Fruit fly (Drosophila melanogaster) whole organism, embryonic: ENCODE data around the gene CG7140.

Source experiments
- Aef1 ChIP-seq: fragments of 200-800 bp; sonication (Bioruptor generic); IDR thresholded peaks from 3 replicates; pipeline ENCODE4 v1.3.6; 2022; ENCODE audit warnings: missing biosample characterization, missing genetic modification characterization
- Atf-2 ChIP-seq: fragments of 200-800 bp; sonication (Bioruptor generic); optimal IDR thresholded peaks from 2 replicates; lab custom pipeline; 2016; ENCODE audit warnings: missing biosample characterization, missing genetic modification characterization
- CG10431 ChIP-seq: fragments of 200-800 bp; sonication (Bioruptor generic); optimal IDR thresholded peaks from 3 replicates; lab custom pipeline; 2018; ENCODE audit warnings: missing biosample characterization, mild to moderate bottlenecking, missing genetic modification characterization
- CG10462 ChIP-seq: fragments of 200-800 bp; sonication (Bioruptor generic); optimal IDR thresholded peaks from 2 replicates; lab custom pipeline; 2016; ENCODE audit warnings: missing biosample characterization, missing genetic modification characterization
- CG11560 ChIP-seq: fragments of 200-800 bp; sonication (Bioruptor generic); IDR thresholded peaks from 3 replicates; pipeline ENCODE4 v1.3.6; 2022; ENCODE audit warnings: missing biosample characterization, missing genetic modification characterization
- CG12104 ChIP-seq: fragments of 200-800 bp; sonication (Bioruptor generic); optimal IDR thresholded peaks from 3 replicates; lab custom pipeline; 2016; ENCODE audit warnings: missing biosample characterization, missing genetic modification characterization
- CG12219 ChIP-seq: fragments of 200-800 bp; sonication (Bioruptor generic); optimal IDR thresholded peaks from 3 replicates; lab custom pipeline; 2018; ENCODE audit warnings: missing biosample characterization, mild to moderate bottlenecking, missing genetic modification characterization
- CG12391 ChIP-seq: fragments of 200-800 bp; sonication (Bioruptor generic); optimal IDR thresholded peaks from 3 replicates; lab custom pipeline; 2018; ENCODE audit warnings: missing biosample characterization, mild to moderate bottlenecking, missing genetic modification characterization, moderate library complexity
- CG13123 ChIP-seq: fragments of 200-800 bp; sonication (Bioruptor generic); optimal IDR thresholded peaks from 2 replicates; lab custom pipeline; 2016; ENCODE audit warnings: missing biosample characterization, missing genetic modification characterization
- CG13624 ChIP-seq: fragments of 200-800 bp; sonication (Bioruptor generic); optimal IDR thresholded peaks from 2 replicates; lab custom pipeline; 2016; ENCODE audit warnings: missing biosample characterization, missing genetic modification characterization
- CG13775 ChIP-seq: fragments of 200-800 bp; sonication (Bioruptor generic); optimal IDR thresholded peaks from 3 replicates; lab custom pipeline; 2017; ENCODE audit warnings: missing biosample characterization, mild to moderate bottlenecking, missing genetic modification characterization
- CG14441 ChIP-seq: fragments of 200-800 bp; sonication (Bioruptor generic); IDR thresholded peaks from 2 replicates; pipeline ENCODE4 v1.3.6; 2022; ENCODE audit warnings: missing biosample characterization, missing genetic modification characterization
- CG1529 ChIP-seq: fragments of 200-800 bp; sonication (Bioruptor generic); optimal IDR thresholded peaks from 3 replicates; lab custom pipeline; 2018; ENCODE audit warnings: missing biosample characterization, missing genetic modification characterization
- CG1602 ChIP-seq: fragments of 200-800 bp; sonication (Bioruptor generic); optimal IDR thresholded peaks from 3 replicates; lab custom pipeline; 2016; ENCODE audit warnings: missing biosample characterization, missing genetic modification characterization
- CG2199 ChIP-seq: fragments of 200-800 bp; sonication (Bioruptor generic); IDR thresholded peaks from 3 replicates; pipeline ENCODE4 v1.3.6; 2022; ENCODE audit warnings: missing biosample characterization, missing genetic modification characterization
- CG30431 ChIP-seq: fragments of 200-800 bp; sonication (Bioruptor generic); optimal IDR thresholded peaks from 2 replicates; lab custom pipeline; 2017; ENCODE audit warnings: missing biosample characterization, missing genetic modification characterization
- CG32772 ChIP-seq: fragments of 200-800 bp; sonication (Bioruptor generic); IDR thresholded peaks from 2 replicates; pipeline ENCODE4 v1.3.6; 2022; ENCODE audit warnings: missing biosample characterization, missing genetic modification characterization
- CG34224 ChIP-seq: fragments of 200-800 bp; sonication (Bioruptor generic); IDR thresholded peaks from 3 replicates; pipeline ENCODE4 v1.3.6; 2022; ENCODE audit warnings: missing biosample characterization, missing genetic modification characterization; ENCODE audit not compliant: partially characterized antibody
- CG3726 ChIP-seq: fragments of 200-800 bp; sonication (Bioruptor generic); IDR thresholded peaks from 3 replicates; pipeline ENCODE4, ENCODE4 v1.3.6; 2022; ENCODE audit warnings: missing biosample characterization, missing genetic modification characterization
- CG3995 ChIP-seq: fragments of 200-800 bp; sonication (Bioruptor generic); optimal IDR thresholded peaks from 3 replicates; lab custom pipeline; 2016; ENCODE audit warnings: missing biosample characterization, missing genetic modification characterization
- CG43689 ChIP-seq: fragments of 200-800 bp; sonication (Bioruptor generic); IDR thresholded peaks from 2 replicates; pipeline ENCODE4 v1.3.6; 2022; ENCODE audit warnings: missing biosample characterization, missing genetic modification characterization
- CG7745 ChIP-seq: fragments of 200-800 bp; sonication (Bioruptor generic); optimal IDR thresholded peaks from 2 replicates; lab custom pipeline; 2018; ENCODE audit warnings: missing biosample characterization, mild to moderate bottlenecking, missing genetic modification characterization, moderate library complexity
- CG8388 ChIP-seq: fragments of 200-800 bp; sonication (Bioruptor generic); optimal IDR thresholded peaks from 2 replicates; lab custom pipeline; 2019; ENCODE audit warnings: missing biosample characterization, mild to moderate bottlenecking, missing genetic modification characterization, moderate library complexity
- CG8924 ChIP-seq: fragments of 200-800 bp; optimal IDR thresholded peaks from 3 replicates; lab custom pipeline; 2019; ENCODE audit warnings: missing biosample characterization, mild to moderate bottlenecking, missing genetic modification characterization, moderate library complexity
- CTCF ChIP-seq: fragments of 200-800 bp; sonication (Bioruptor generic); optimal IDR thresholded peaks from 2 replicates; lab custom pipeline; 2017; ENCODE audit warnings: missing biosample characterization, mild to moderate bottlenecking, missing genetic modification characterization, moderate library complexity
- CkIIα-i1 ChIP-seq: fragments of 200-800 bp; sonication (Bioruptor generic); IDR thresholded peaks from 2 replicates; pipeline ENCODE4 v1.3.6; 2022; ENCODE audit warnings: missing biosample characterization, missing genetic modification characterization
- Dip2 ChIP-seq: fragments of 200-800 bp; sonication (Bioruptor generic); IDR thresholded peaks from 2 replicates; pipeline ENCODE4 v1.3.6; 2022; ENCODE audit warnings: missing biosample characterization, missing genetic modification characterization
- Fer1 ChIP-seq: fragments of 200-800 bp; sonication (Bioruptor generic); optimal IDR thresholded peaks from 2 replicates; lab custom pipeline; 2017; ENCODE audit warnings: missing biosample characterization, mild to moderate bottlenecking, missing genetic modification characterization
- Myb ChIP-seq: fragments of 200-800 bp; sonication (Bioruptor generic); optimal IDR thresholded peaks from 2 replicates; lab custom pipeline; 2016; ENCODE audit warnings: missing biosample characterization, missing genetic modification characterization
- Neu2 ChIP-seq: fragments of 200-800 bp; sonication (Bioruptor generic); optimal IDR thresholded peaks from 3 replicates; lab custom pipeline; 2016; ENCODE audit warnings: missing biosample characterization, missing genetic modification characterization, borderline replicate concordance
- NfI ChIP-seq: fragments of 200-800 bp; sonication (Bioruptor generic); optimal IDR thresholded peaks from 3 replicates; lab custom pipeline; 2018; ENCODE audit warnings: missing biosample characterization, mild to moderate bottlenecking, missing genetic modification characterization, moderate library complexity
- YL-1 ChIP-seq: fragments of 200-800 bp; sonication (Bioruptor generic); optimal IDR thresholded peaks from 3 replicates; lab custom pipeline; 2017; ENCODE audit warnings: missing biosample characterization, mild to moderate bottlenecking, missing genetic modification characterization
- bigmax ChIP-seq: fragments of 200-800 bp; sonication (Bioruptor generic); optimal IDR thresholded peaks from 2 replicates; lab custom pipeline; 2018; ENCODE audit warnings: missing biosample characterization, mild to moderate bottlenecking, missing genetic modification characterization
- caup ChIP-seq: fragments of 200-800 bp; sonication (Bioruptor generic); optimal IDR thresholded peaks from 3 replicates; lab custom pipeline; 2017; ENCODE audit warnings: missing biosample characterization, mild to moderate bottlenecking, missing genetic modification characterization, moderate library complexity; ENCODE audit not compliant: severe bottlenecking
- dimm ChIP-seq: fragments of 200-800 bp; sonication (Bioruptor generic); IDR thresholded peaks from 2 replicates; pipeline ENCODE4 v1.3.6; 2022; ENCODE audit warnings: missing biosample characterization, missing genetic modification characterization
- disco-r ChIP-seq: fragments of 200-800 bp; sonication (Bioruptor generic); optimal IDR thresholded peaks from 2 replicates; lab custom pipeline; 2016; ENCODE audit warnings: missing biosample characterization, missing genetic modification characterization
- fd64A ChIP-seq: fragments of 200-800 bp; sonication (Bioruptor generic); optimal IDR thresholded peaks from 3 replicates; lab custom pipeline; 2018; ENCODE audit warnings: missing biosample characterization, mild to moderate bottlenecking, missing genetic modification characterization
- fru ChIP-seq: fragments of >200 bp; optimal IDR thresholded peaks from 2 replicates; lab custom pipeline; 2017
- gem ChIP-seq: fragments of 200-800 bp; sonication (Bioruptor generic); optimal IDR thresholded peaks from 2 replicates; lab custom pipeline; 2019; ENCODE audit warnings: missing biosample characterization, mild to moderate bottlenecking, missing genetic modification characterization, moderate library complexity
- ham ChIP-seq: fragments of 200-800 bp; sonication (Bioruptor generic); IDR thresholded peaks from 2 replicates; pipeline ENCODE4 v1.3.6; 2022; ENCODE audit warnings: missing biosample characterization, missing genetic modification characterization
- jigr1 ChIP-seq: fragments of 200-800 bp; sonication (Bioruptor generic); IDR thresholded peaks from 3 replicates; pipeline ENCODE4 v1.3.6; 2022; ENCODE audit warnings: missing biosample characterization, missing genetic modification characterization
- jumu ChIP-seq: fragments of 200-800 bp; sonication (Bioruptor generic); optimal IDR thresholded peaks from 3 replicates; lab custom pipeline; 2016; ENCODE audit warnings: missing biosample characterization, missing genetic modification characterization
- knrl ChIP-seq: fragments of 200-800 bp; sonication (Bioruptor generic); IDR thresholded peaks from 3 replicates; pipeline ENCODE4 v1.3.6; 2022; ENCODE audit warnings: missing biosample characterization, missing genetic modification characterization; ENCODE audit not compliant: partially characterized antibody
- luna ChIP-seq: fragments of 200-800 bp; sonication (Bioruptor generic); optimal IDR thresholded peaks from 2 replicates; lab custom pipeline; 2016; ENCODE audit warnings: missing biosample characterization, missing genetic modification characterization
- oc ChIP-seq: fragments of 200-800 bp; sonication (Bioruptor generic); optimal IDR thresholded peaks from 2 replicates; lab custom pipeline; 2018; ENCODE audit warnings: missing biosample characterization, mild to moderate bottlenecking, missing genetic modification characterization, moderate library complexity
- onecut ChIP-seq: fragments of 200-800 bp; sonication (Bioruptor generic); IDR thresholded peaks from 2 replicates; pipeline ENCODE4 v1.3.6; 2022; ENCODE audit warnings: missing biosample characterization, missing genetic modification characterization
- peb ChIP-seq: fragments of 200-800 bp; sonication (Bioruptor generic); IDR thresholded peaks from 2 replicates; pipeline ENCODE4 v1.3.6; 2022; ENCODE audit warnings: missing biosample characterization, missing genetic modification characterization
- ranshi ChIP-seq: fragments of 200-800 bp; sonication (Bioruptor generic); IDR thresholded peaks from 2 replicates; pipeline ENCODE4 v1.3.6; 2022; ENCODE audit warnings: missing biosample characterization, missing genetic modification characterization
- slou ChIP-seq: fragments of 200-800 bp; sonication (Bioruptor generic); optimal IDR thresholded peaks from 3 replicates; lab custom pipeline; 2016; ENCODE audit warnings: missing biosample characterization, missing genetic modification characterization
- sob ChIP-seq: fragments of 200-800 bp; sonication (Bioruptor generic); IDR thresholded peaks from 2 replicates; pipeline ENCODE4 v1.3.6; 2022; ENCODE audit warnings: missing biosample characterization, missing genetic modification characterization
- stwl ChIP-seq: fragments of 200-800 bp; sonication (Bioruptor generic); optimal IDR thresholded peaks from 3 replicates; lab custom pipeline; 2018; ENCODE audit warnings: missing biosample characterization, mild to moderate bottlenecking, missing genetic modification characterization, moderate library complexity
- wor ChIP-seq: fragments of 200-800 bp; sonication (Bioruptor generic); IDR thresholded peaks from 2 replicates; pipeline ENCODE4 v1.3.6; 2022; ENCODE audit warnings: missing biosample characterization, missing genetic modification characterization
- z ChIP-seq: fragments of 200-800 bp; sonication (Bioruptor generic); IDR thresholded peaks from 3 replicates; pipeline ENCODE4 v1.3.6; 2022; ENCODE audit warnings: missing biosample characterization, missing genetic modification characterization
- zf30C ChIP-seq: fragments of 200-800 bp; sonication (Bioruptor generic); optimal IDR thresholded peaks from 3 replicates; lab custom pipeline; 2018; ENCODE audit warnings: missing biosample characterization, mild to moderate bottlenecking, missing genetic modification characterization

The CG7140 gene

DNA sequence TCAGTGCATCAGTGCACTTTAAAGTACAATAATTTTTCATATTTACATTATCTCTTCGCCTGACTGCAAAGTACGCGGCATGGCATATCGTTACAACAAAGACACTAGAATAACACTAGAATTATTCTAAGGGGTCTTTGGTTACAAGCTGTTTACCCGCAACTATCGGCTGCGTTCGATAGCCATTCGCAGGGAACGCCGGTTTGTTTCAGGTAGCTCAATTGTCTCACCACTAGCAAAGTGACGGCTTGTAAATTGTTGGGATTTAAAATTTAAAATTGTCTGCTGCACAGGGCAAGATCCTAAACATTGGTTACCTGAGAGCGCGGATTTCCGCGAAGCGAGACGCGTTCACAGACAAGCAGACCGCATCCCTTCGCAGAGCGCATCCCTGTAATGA, 37.6 kb upstream of the CG7140 start, which contains the start of gene CG14561 (continued):
- TF ChIP-seq jigr1 (no peak), gem (tag; lab: Kevin White, UChicago) (no peak), sob (GFP tag; lab: Robert Waterston, UW) (0 out of 2 replicates have a peak, but pooled peaks have one; percentile 12), fru (no peak), wor (GFP tag; lab: Robert Waterston, UW) (no peak), Neu2 (no peak), zf30C (GFP tag; lab: Kevin White, UChicago) (no peak), CG30431 (GFP tag; lab: Kevin White, UChicago) (no peak), CG8924 (peak; percentile 35), CG3726 (GFP tag; lab: Robert Waterston, UW) (no peak), Myb (GFP tag; lab: Kevin White, UChicago) (peak; percentile 88), CG11560 (tag; lab: Robert Waterston, UW) (no peak), NfI (GFP tag; lab: Kevin White, UChicago) (no peak), CG1602 (GFP tag; lab: Kevin White, UChicago) (no peak), CG12219 (no peak), CkIIα-i1 (no peak), CG32772 (no peak), stwl (tag; lab: Kevin White, UChicago) (peak; percentile 93), CG43689 (GFP tag; lab: Robert Waterston, UW) (no peak), dimm (GFP tag; lab: Robert Waterston, UW) (no peak), bigmax (GFP tag; lab: Kevin White, UChicago) (peak; percentile 56), luna (GFP tag; lab: Kevin White, UChicago) (no peak), CG8388 (GFP tag; lab: Kevin White, UChicago) (no peak), CG3995 (GFP tag; lab: Kevin White, UChicago) (peak; percentile 25), CG13775 (GFP tag; lab: Kevin White, UChicago) (no peak), Aef1 (GFP tag; lab: Robert Waterston, UW) (no peak), knrl (peak; percentile 94), caup (no peak), peb (no peak), CG34224 (GFP tag; lab: Robert Waterston, UW) (peak; percentile 87), CG7745 (no peak), disco-r (no peak), fd64A (GFP tag; lab: Kevin White, UChicago) (no peak), CG10462 (GFP tag; lab: Kevin White, UChicago) (no peak), CG13624 (GFP tag; lab: Kevin White, UChicago) (peak; percentile 3), CTCF (GFP tag; lab: Kevin White, UChicago) (peak; percentile 48), CG13123 (GFP tag; lab: Kevin White, UChicago) (no peak), CG2199 (GFP tag; lab: Robert Waterston, UW) (peak; percentile 100), Fer1 (GFP tag; lab: Kevin White, UChicago) (no peak), ranshi (GFP tag; lab: Robert Waterston, UW) (no peak), YL-1 (GFP tag; lab: Kevin White, UChicago) (peak; percentile 28), CG12104 (GFP tag; lab: Kevin White, UChicago) (no peak), CG1529 (no peak), ham (GFP tag; lab: Robert Waterston, UW) (no peak), slou (no peak), Atf-2 (GFP tag; lab: Kevin White, UChicago) (no peak), CG10431 (GFP tag; lab: Kevin White, UChicago) (no peak), z (no peak), onecut (no peak), CG14441 (no peak), oc (tag; lab: Kevin White, UChicago) (no peak), Dip2 (no peak), jumu (GFP tag; lab: Kevin White, UChicago) (peak; percentile 8), CG12391 (tag; lab: Kevin White, UChicago) (peak; percentile 16)
